Worm (Caenorhabditis elegans): Measurements from ENCODE around the gene T05C12.1.

DNA sequence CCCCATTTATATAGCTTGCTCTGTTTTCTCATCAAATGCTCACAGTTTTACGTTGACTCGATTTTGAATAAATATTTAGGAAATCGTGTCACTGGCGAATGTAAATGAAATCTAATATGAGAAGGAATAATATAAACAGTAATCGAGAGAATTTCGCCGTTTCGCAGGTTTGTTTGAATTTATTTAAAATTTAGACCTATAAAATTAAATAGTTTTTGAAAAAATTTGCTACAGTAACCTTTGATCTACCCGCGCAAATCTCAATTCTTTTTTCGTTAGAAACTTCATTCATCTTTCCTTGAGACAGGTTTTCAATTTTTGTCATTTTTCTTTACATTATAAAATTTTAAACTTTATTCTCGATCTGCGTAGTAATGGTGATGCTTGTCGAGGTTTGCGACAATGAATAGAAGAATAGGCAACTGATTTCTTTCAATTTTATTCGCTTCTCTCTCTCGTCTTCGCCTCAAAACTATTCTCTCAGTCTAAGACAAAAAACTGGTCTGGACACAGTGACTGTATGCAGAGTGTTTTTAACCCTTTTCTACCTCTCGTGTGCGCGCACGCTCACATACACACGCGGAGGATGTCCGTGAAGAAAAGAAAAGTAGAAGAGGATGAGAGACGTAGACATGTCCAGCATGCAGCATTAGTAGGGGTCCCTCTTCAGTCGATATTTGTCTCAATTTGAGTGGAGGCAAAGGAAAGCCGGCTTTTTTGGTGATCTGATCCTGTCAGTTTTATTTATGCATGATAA, 49.0 kb downstream of the T05C12.1 start, which contains the start of gene dab-1:
- TF ChIP-seq W03F9.2 (tag; optimal IDR thresholded peaks at IDR 0.05): no peak
- TF ChIP-seq him-1 (tag; optimal IDR thresholded peaks at IDR 0.05): peak; percentile 21
- no peak for TF ChIP-seq dao-5 (tag; optimal IDR thresholded peaks at IDR 0.05)
